Worm (Caenorhabditis elegans) whole organism, midembryonic: ENCODE results near the gene cfp-1.

Source experiments
- T22C8.4 ChIP-seq: fragments of 200-800 bp; sonication (Bioruptor generic); IDR thresholded peaks from 2 replicates; pipeline ENCODE4 v1.3.6; 2022; ENCODE audit warnings: missing genetic modification characterization, missing compliant biosample characterization
- cog-1 ChIP-seq: sonication (generic microtip); optimal IDR thresholded peaks from 2 replicates; lab custom pipeline; 2016; ENCODE audit warnings: missing genetic modification characterization, missing compliant biosample characterization
- flt-1 ChIP-seq: fragments of 200-800 bp; sonication (Bioruptor generic); IDR thresholded peaks from 2 replicates; pipeline ENCODE4 v1.3.6; 2022; ENCODE audit warnings: missing genetic modification characterization, missing compliant biosample characterization
- med-1 ChIP-seq: sonication (generic microtip); optimal IDR thresholded peaks from 2 replicates; lab custom pipeline; 2017; ENCODE audit warnings: missing genetic modification characterization, mild to moderate bottlenecking, missing compliant biosample characterization, antibody characterized with exemption, missing genetic modification reagents; ENCODE audit not compliant: insufficient read depth
- ref-1 ChIP-seq: fragments of 200-800 bp; sonication (Bioruptor generic); conservative IDR thresholded peaks from 2 replicates; pipeline ENCODE4 v1.3.6; 2022; ENCODE audit warnings: missing genetic modification reagents, missing genetic modification characterization, missing compliant biosample characterization
- tab-1 ChIP-seq: fragments of 200-800 bp; sonication (Bioruptor generic); IDR thresholded peaks from 2 replicates; pipeline ENCODE4 v1.3.6; 2022; ENCODE audit warnings: missing genetic modification characterization, missing compliant biosample characterization
- ztf-23 ChIP-seq: fragments of 200-800 bp; sonication (Bioruptor generic); IDR thresholded peaks from 2 replicates; pipeline ENCODE4 v1.3.6; 2022; ENCODE audit warnings: missing genetic modification reagents, missing genetic modification characterization, missing compliant biosample characterization

ce11 chrIV:14070185-14070991, 6.8 kb upstream of the cfp-1 start:
- TF ChIP-seq ztf-23 (GFP tag; lab: Robert Waterston, UW) (no peak), T22C8.4 (no peak), med-1 (GFP tag; lab: Kevin White, UChicago) (no peak), tab-1 (no peak), ref-1 (GFP tag; lab: Robert Waterston, UW) (no peak), flt-1 (GFP tag; lab: Robert Waterston, UW) (no peak), cog-1 (tag; lab: Kevin White, UChicago) (no peak)
